Worm (Caenorhabditis elegans) whole organism, L1 larva: ENCODE data around the gene C27A7.9.

Experiments
- C34B4.2 ChIP-seq: sonication (generic microtip); optimal IDR thresholded peaks from 2 replicates; lab custom pipeline; 2017; ENCODE audit warnings: mild to moderate bottlenecking, missing genetic modification characterization, missing compliant biosample characterization
- Y116A8C.19 ChIP-seq: sonication (generic microtip); optimal IDR thresholded peaks from 2 replicates; lab custom pipeline; 2016; ENCODE audit warnings: missing compliant biosample characterization, missing genetic modification characterization, borderline replicate concordance
- ceh-8 ChIP-seq: fragments of 200-800 bp; sonication (Bioruptor generic); optimal IDR thresholded peaks from 2 replicates; lab custom pipeline; 2018; ENCODE audit warnings: mild to moderate bottlenecking, missing genetic modification characterization, moderate library complexity, missing compliant biosample characterization
- ceh-82 ChIP-seq, 3 experiments: fragments of 150-350 bp in 1 of 3; sonication (generic microtip) in 2 of 3; optimal IDR thresholded peaks; 2 replicates each; lab custom pipeline; 2014 to 2017; ENCODE audit warnings: missing biosample characterization in 3 of 3, missing genetic modification characterization in 3 of 3
- ceh-90 ChIP-seq: sonication (generic microtip); optimal IDR thresholded peaks from 2 replicates; lab custom pipeline; 2016; ENCODE audit warnings: missing genetic modification characterization, missing compliant biosample characterization
- dpl-1 ChIP-seq, 3 experiments: fragments of 150-350 bp in 2 of 3; sonication (generic microtip) in 1 of 3; optimal IDR thresholded peaks; 2 replicates each; lab custom pipeline; 2014 to 2017; ENCODE audit warnings: missing biosample characterization in 3 of 3, missing genetic modification characterization in 3 of 3, missing genetic modification reagents in 3 of 3
- efl-1 ChIP-seq, 4 experiments: fragments of 150-350 bp; optimal IDR thresholded peaks in 3 of 4; peaks in 1 of 4; 1 replicate in 1 of 4; 2 replicates in 3 of 4; lab custom pipeline; 2014; ENCODE audit warnings: missing biosample characterization in 2 of 4, missing genetic modification characterization in 2 of 4, missing genetic modification reagents in 2 of 4
- egl-13 ChIP-seq: sonication (generic microtip); optimal IDR thresholded peaks from 2 replicates; lab custom pipeline; 2016; ENCODE audit warnings: missing genotype, missing genetic modification reagents, missing genetic modification characterization, missing compliant biosample characterization
- elt-2 ChIP-seq: sonication (generic microtip); optimal IDR thresholded peaks from 2 replicates; lab custom pipeline; 2016; ENCODE audit warnings: missing genetic modification characterization, mild to moderate bottlenecking, inconsistent platforms, missing compliant biosample characterization, missing genetic modification reagents
- elt-3 ChIP-seq, 6 experiments: fragments of 150-350 bp in 1 of 6; sonication (generic microtip); optimal IDR thresholded peaks; 2 replicates each; lab custom pipeline; 2017 to 2018; ENCODE audit warnings: missing biosample characterization in 6 of 6, missing genetic modification characterization in 6 of 6, inconsistent platforms in 1 of 6
- fkh-8 ChIP-seq: sonication (generic microtip); optimal IDR thresholded peaks from 2 replicates; lab custom pipeline; 2016; ENCODE audit warnings: mild to moderate bottlenecking, missing genetic modification characterization, missing compliant biosample characterization
- grh-1 ChIP-seq: fragments of 200-800 bp; sonication (Bioruptor generic); IDR thresholded peaks from 2 replicates; pipeline ENCODE4 v1.3.6; 2022; ENCODE audit warnings: missing genetic modification reagents, missing genetic modification characterization, missing compliant biosample characterization
- hlh-17 ChIP-seq: fragments of 200-800 bp; sonication (Bioruptor generic); optimal IDR thresholded peaks from 2 replicates; lab custom pipeline; 2018; ENCODE audit warnings: missing genetic modification characterization, mild to moderate bottlenecking, missing compliant biosample characterization, moderate library complexity, borderline replicate concordance
- hlh-4 ChIP-seq: sonication (generic microtip); optimal IDR thresholded peaks from 2 replicates; lab custom pipeline; 2016; ENCODE audit warnings: mild to moderate bottlenecking, missing genetic modification characterization, missing compliant biosample characterization
- hpl-2 ChIP-seq: fragments of 150-350 bp; optimal IDR thresholded peaks from 2 replicates; lab custom pipeline; 2014; ENCODE audit warnings: missing biosample characterization, missing genetic modification reagents, missing genetic modification characterization
- lin-14 ChIP-seq: fragments of 200-800 bp; sonication (Bioruptor generic); optimal IDR thresholded peaks from 2 replicates; lab custom pipeline; 2018; ENCODE audit warnings: mild to moderate bottlenecking, missing genetic modification characterization, moderate library complexity, missing compliant biosample characterization
- lin-15B ChIP-seq: fragments of 150-350 bp; sonication (generic microtip); optimal IDR thresholded peaks from 3 replicates; lab custom pipeline; 2014; ENCODE audit warnings: missing biosample characterization, missing genetic modification characterization
- lin-39 ChIP-seq: fragments of 150-350 bp; optimal IDR thresholded peaks from 2 replicates; lab custom pipeline; 2014; ENCODE audit warnings: missing biosample characterization, missing genetic modification reagents, missing genetic modification characterization
- lsy-2 ChIP-seq, 2 experiments: fragments of 150-350 bp; optimal IDR thresholded peaks; 2 replicates each; lab custom pipeline; 2014; ENCODE audit warnings: missing biosample characterization in 2 of 2, missing genetic modification characterization in 2 of 2
- mdl-1 ChIP-seq, 2 experiments: fragments of 150-350 bp; optimal IDR thresholded peaks; 2 replicates each; lab custom pipeline; 2014 to 2017; ENCODE audit warnings: missing biosample characterization in 2 of 2, missing genetic modification characterization in 2 of 2, inconsistent platforms in 1 of 2
- mep-1 ChIP-seq: fragments of 150-350 bp; optimal IDR thresholded peaks from 2 replicates; lab custom pipeline; 2014; ENCODE audit warnings: missing biosample characterization, missing genetic modification characterization
- nhr-11 ChIP-seq: fragments of 150-350 bp; optimal IDR thresholded peaks from 2 replicates; lab custom pipeline; 2014; ENCODE audit warnings: missing biosample characterization, missing genetic modification characterization
- nhr-19 ChIP-seq: fragments of 200-800 bp; sonication (Bioruptor generic); conservative IDR thresholded peaks from 2 replicates; pipeline ENCODE4 v1.3.6; 2022; ENCODE audit warnings: missing genetic modification characterization, missing compliant biosample characterization
- nhr-20 ChIP-seq: sonication (generic microtip); optimal IDR thresholded peaks from 2 replicates; lab custom pipeline; 2016; ENCODE audit warnings: mild to moderate bottlenecking, missing genetic modification characterization, missing compliant biosample characterization
- nhr-84 ChIP-seq: sonication (generic microtip); optimal IDR thresholded peaks from 2 replicates; lab custom pipeline; 2017; ENCODE audit warnings: missing biosample characterization, missing genetic modification characterization
- nhr-85 ChIP-seq: sonication (generic microtip); peaks from one replicate; lab custom pipeline; 2016; ENCODE audit warnings: missing genetic modification characterization, inconsistent platforms, missing compliant biosample characterization
- rnt-1 ChIP-seq: sonication (generic microtip); optimal IDR thresholded peaks from 2 replicates; lab custom pipeline; 2016; ENCODE audit warnings: mild to moderate bottlenecking, missing genetic modification characterization, moderate library complexity, missing compliant biosample characterization
- skn-1 ChIP-seq: fragments of 150-350 bp; optimal IDR thresholded peaks from 2 replicates; lab custom pipeline; 2014; ENCODE audit warnings: missing biosample characterization, missing genetic modification characterization
- snpc-4 ChIP-seq: fragments of 150-350 bp; optimal IDR thresholded peaks from 2 replicates; lab custom pipeline; 2014; ENCODE audit warnings: missing biosample characterization, missing genetic modification characterization
- sox-4 ChIP-seq: sonication (generic microtip); optimal IDR thresholded peaks from 2 replicates; lab custom pipeline; 2016; ENCODE audit warnings: missing genetic modification characterization, missing compliant biosample characterization
- sptf-1 ChIP-seq: fragments of 150-350 bp; optimal IDR thresholded peaks from 2 replicates; lab custom pipeline; 2014; ENCODE audit warnings: missing biosample characterization, missing genetic modification characterization
- sup-37 ChIP-seq: fragments of 200-800 bp; sonication (Bioruptor generic); optimal IDR thresholded peaks from 2 replicates; lab custom pipeline; 2018; ENCODE audit warnings: mild to moderate bottlenecking, missing genetic modification characterization, missing compliant biosample characterization
- tlp-1 ChIP-seq: fragments of 150-350 bp; optimal IDR thresholded peaks from 2 replicates; lab custom pipeline; 2014; ENCODE audit warnings: missing biosample characterization, missing genetic modification characterization
- unc-98 ChIP-seq: fragments of 200-800 bp; sonication (Bioruptor generic); IDR thresholded peaks from 2 replicates; pipeline ENCODE4 v1.3.6; 2022; ENCODE audit warnings: missing genetic modification characterization, missing compliant biosample characterization
- vab-15 ChIP-seq: sonication (generic microtip); optimal IDR thresholded peaks from 2 replicates; lab custom pipeline; 2017; ENCODE audit warnings: missing genotype, mild to moderate bottlenecking, missing genetic modification characterization, missing compliant biosample characterization
- xbp-1 ChIP-seq: sonication (generic microtip); optimal IDR thresholded peaks from 2 replicates; lab custom pipeline; 2016; ENCODE audit warnings: missing genetic modification characterization, missing compliant biosample characterization
- zip-4 ChIP-seq: fragments of 200-800 bp; sonication (Bioruptor generic); optimal IDR thresholded peaks from 2 replicates; lab custom pipeline; 2018; ENCODE audit warnings: mild to moderate bottlenecking, missing genetic modification characterization, moderate library complexity, missing compliant biosample characterization

The C27A7.9 gene

ce11 chrV:12162220-12162619 lies 7.8 kb upstream of the C27A7.9 start, which contains the start of gene C27A7.5:
Gene C27A7.5 (minus strand): TSS chrV:12162320.
- no peak for TF ChIP-seq ceh-82 (tag; optimal IDR thresholded peaks at IDR 0.05; lab: Kevin White, UChicago)
- no peak for TF ChIP-seq hpl-2 (GFP tag; lab: Kevin White, UChicago)
- no peak for TF ChIP-seq snpc-4 (tag; lab: Kevin White, UChicago)
- no peak for TF ChIP-seq zip-4 (GFP tag; lab: Kevin White, UChicago)
- no peak for TF ChIP-seq grh-1 (GFP tag; lab: Robert Waterston, UW)
- TF ChIP-seq dpl-1 (GFP tag; optimal IDR thresholded peaks at IDR 0.05; lab: Kevin White, UChicago), result no peak
- no peak for TF ChIP-seq mdl-1 (tag; optimal IDR thresholded peaks at IDR 0.05; lab: Kevin White, UChicago)
- TF ChIP-seq lin-15B (tag; lab: Kevin White, UChicago), result no peak
- no peak for TF ChIP-seq rnt-1
- no peak for TF ChIP-seq lin-39
- no peak for TF ChIP-seq elt-2 (tag; lab: Kevin White, UChicago)
- no peak for TF ChIP-seq hlh-4 (tag; lab: Kevin White, UChicago)
- TF ChIP-seq mep-1, result no peak
- TF ChIP-seq egl-13 (tag; lab: Kevin White, UChicago), result no peak
- no peak for TF ChIP-seq nhr-19
- TF ChIP-seq C34B4.2, result no peak
- no peak for TF ChIP-seq sptf-1 (tag; lab: Kevin White, UChicago)
- TF ChIP-seq, all 84 proteins: peak for 0

- TF ChIP-seq lsy-2 (tag; optimal IDR thresholded peaks at IDR 0.05; lab: Kevin White, UChicago) (peak in 1 of 2 experiments; percentile 23), fkh-8 (tag; lab: Kevin White, UChicago) (no peak), lin-14 (peak; percentile 61), nhr-84 (tag; lab: Kevin White, UChicago) (no peak), ceh-82 (tag; optimal IDR thresholded peaks at IDR 0.05; lab: Kevin White, UChicago) (peak in 1 of 3 experiments; percentile 15), unc-98 (GFP tag; lab: Robert Waterston, UW) (no peak), elt-3 (tag; optimal IDR thresholded peaks at IDR 0.05; lab: Kevin White, UChicago) (peak in 1 of 6 experiments; percentile 77), nhr-11 (tag; lab: Kevin White, UChicago) (no peak)
These were observed 6.7 kb upstream of the C27A7.9 start for ce11 chrV:12161157-12161556.

ce11 chrV:12159975-12160374 lies 5.5 kb upstream of the C27A7.9 start:
- TF ChIP-seq xbp-1 (no peak), zip-4 (GFP tag; lab: Kevin White, UChicago) (no peak), efl-1 (optimal IDR thresholded peaks at IDR 0.05; lab: Kevin White, UChicago) (no peak), efl-1 (GFP tag; optimal IDR thresholded peaks at IDR 0.05 in 1 of 2; lab: Kevin White, UChicago) (peak in 1 of 2 experiments; percentile 70), ceh-90 (tag; lab: Kevin White, UChicago) (no peak), sox-4 (no peak), tlp-1 (tag; lab: Kevin White, UChicago) (no peak), nhr-85 (tag; lab: Kevin White, UChicago) (peak; percentile 85), mep-1 (no peak), ceh-8 (no peak), sptf-1 (tag; lab: Kevin White, UChicago) (no peak), hlh-17 (GFP tag; lab: Kevin White, UChicago) (no peak), skn-1 (no peak), lin-14 (peak; percentile 8), vab-15 (tag; lab: Kevin White, UChicago) (no peak), nhr-19 (no peak), sup-37 (GFP tag; lab: Kevin White, UChicago) (no peak), hlh-4 (tag; lab: Kevin White, UChicago) (no peak), lin-39 (no peak), nhr-20 (tag; lab: Kevin White, UChicago) (no peak), Y116A8C.19 (tag; lab: Kevin White, UChicago) (no peak)
